Worm (Caenorhabditis elegans): ENCODE measurements around the gene srj-5.

The srj-5 gene

DNA sequence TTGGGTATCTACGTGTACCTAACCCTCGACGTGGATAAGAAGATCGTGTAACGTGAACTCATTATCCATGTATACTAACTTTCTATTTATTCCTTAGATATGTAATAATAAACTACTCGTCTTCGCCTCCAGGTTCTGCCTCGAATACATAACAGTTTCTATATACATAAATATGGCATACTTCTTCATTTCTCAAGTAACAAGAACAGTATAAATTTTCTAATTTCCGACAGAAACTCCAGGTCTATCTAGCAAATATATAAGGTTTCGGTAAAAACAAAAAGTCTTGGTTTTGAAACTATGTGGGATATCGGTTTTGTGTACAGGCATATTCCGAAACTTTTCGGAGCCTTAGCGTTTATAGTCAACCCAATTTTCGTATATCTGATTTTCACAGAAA lies 14.5 kb downstream of the srj-5 start, which contains the start of gene srj-37:
srj-37 (plus strand) TSS at position 301 of the 400 bp plus-strand sequence.
- TF ChIP-seq nhr-12 (tag; optimal IDR thresholded peaks at IDR 0.05) (no peak), pha-4 (tag; optimal IDR thresholded peaks at IDR 0.05) (no peak), nhr-76 (tag; optimal IDR thresholded peaks at IDR 0.05) (no peak), ceh-39 (tag; optimal IDR thresholded peaks at IDR 0.05) (no peak), unc-39 (tag; optimal IDR thresholded peaks at IDR 0.05) (no peak), unc-62 (GFP tag; optimal IDR thresholded peaks at IDR 0.05) (no peak), ceh-83 (GFP tag; optimal IDR thresholded peaks at IDR 0.05) (no peak), cnd-1 (tag; optimal IDR thresholded peaks at IDR 0.05) (no peak), sem-2 (GFP tag; optimal IDR thresholded peaks at IDR 0.05) (no peak), mep-1 (tag; optimal IDR thresholded peaks at IDR 0.05) (no peak)

DNA sequence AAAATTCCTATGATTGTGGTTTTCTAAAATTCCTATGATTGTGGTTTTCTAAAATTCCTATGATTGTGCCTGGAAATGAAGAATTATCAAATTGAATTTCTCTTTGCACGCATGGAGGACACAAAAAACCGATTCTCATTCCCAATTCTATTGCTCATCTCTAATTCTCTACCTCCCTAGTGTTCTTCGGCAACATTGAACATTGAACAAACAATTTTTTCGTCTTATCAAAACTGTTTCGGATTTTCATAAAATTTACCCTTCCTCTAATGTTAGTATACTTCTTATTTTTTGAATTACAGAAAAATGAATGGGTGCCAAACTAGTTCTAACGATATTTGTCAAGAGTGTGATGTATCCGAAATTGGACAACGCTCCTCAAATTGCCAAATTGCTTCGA lies 16.6 kb downstream of the srj-5 start, which contains the start of gene pals-31:
pals-31 (plus strand) TSS at position 301 of the 400 bp plus-strand sequence.
- TF ChIP-seq flh-1 (GFP tag; optimal IDR thresholded peaks at IDR 0.05) (no peak), mls-2 (tag; optimal IDR thresholded peaks at IDR 0.05) (no peak), snpc-4 (tag; optimal IDR thresholded peaks at IDR 0.05) (no peak), blmp-1 (tag; optimal IDR thresholded peaks at IDR 0.05) (no peak), ztf-11 (tag; optimal IDR thresholded peaks at IDR 0.05) (no peak), unc-120 (tag; optimal IDR thresholded peaks at IDR 0.05; ENCODE audit: poor library complexity, severe bottlenecking) (no peak), sptf-1 (tag; optimal IDR thresholded peaks at IDR 0.05) (no peak), lin-13 (tag; optimal IDR thresholded peaks at IDR 0.05) (no peak), elt-1 (tag; optimal IDR thresholded peaks at IDR 0.05; ENCODE audit: borderline replicate concordance, insufficient read depth) (no peak), bed-3 (GFP tag; optimal IDR thresholded peaks at IDR 0.05) (no peak), ceh-39 (tag; optimal IDR thresholded peaks at IDR 0.05) (no peak), cnd-1 (tag; optimal IDR thresholded peaks at IDR 0.05) (no peak), lsy-2 (tag; optimal IDR thresholded peaks at IDR 0.05) (no peak), M03D4.4 (tag; optimal IDR thresholded peaks at IDR 0.05) (no peak), unc-39 (tag; optimal IDR thresholded peaks at IDR 0.05) (no peak), lin-32 (GFP tag; optimal IDR thresholded peaks at IDR 0.05) (no peak), ham-2 (GFP tag; optimal IDR thresholded peaks at IDR 0.05) (no peak), nhr-28 (tag; optimal IDR thresholded peaks at IDR 0.05) (no peak), drap-1 (GFP tag; optimal IDR thresholded peaks at IDR 0.05) (no peak)

DNA sequence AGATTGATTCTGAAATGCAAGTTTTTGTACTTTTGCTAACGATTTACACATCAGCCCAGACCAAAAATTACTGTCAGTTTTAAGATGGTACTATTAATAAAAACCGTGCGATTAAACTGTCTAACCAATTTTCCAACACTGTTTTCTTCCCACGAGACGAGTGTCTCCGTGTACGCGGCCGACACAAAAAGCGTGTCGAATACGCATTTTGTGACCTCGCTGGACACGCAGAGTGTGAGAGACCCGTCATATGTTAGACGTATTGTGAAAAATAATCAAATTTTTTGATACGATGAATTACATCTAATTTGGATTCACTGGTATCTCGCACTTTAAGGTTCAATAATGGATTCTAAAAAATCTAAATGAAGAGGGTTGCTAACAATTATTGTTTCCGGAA lies 17.2 kb downstream of the srj-5 start:
- TF ChIP-seq nhr-12 (tag; optimal IDR thresholded peaks at IDR 0.05) = no peak
- TF ChIP-seq snpc-4 (tag; optimal IDR thresholded peaks at IDR 0.05) = no peak
- TF ChIP-seq nhr-237 (tag; optimal IDR thresholded peaks at IDR 0.05) = no peak
- no peak for TF ChIP-seq elt-3 (tag; optimal IDR thresholded peaks at IDR 0.05)
- no peak for TF ChIP-seq lsy-2 (tag; optimal IDR thresholded peaks at IDR 0.05)
- no peak for TF ChIP-seq unc-62 (GFP tag; optimal IDR thresholded peaks at IDR 0.05)

DNA sequence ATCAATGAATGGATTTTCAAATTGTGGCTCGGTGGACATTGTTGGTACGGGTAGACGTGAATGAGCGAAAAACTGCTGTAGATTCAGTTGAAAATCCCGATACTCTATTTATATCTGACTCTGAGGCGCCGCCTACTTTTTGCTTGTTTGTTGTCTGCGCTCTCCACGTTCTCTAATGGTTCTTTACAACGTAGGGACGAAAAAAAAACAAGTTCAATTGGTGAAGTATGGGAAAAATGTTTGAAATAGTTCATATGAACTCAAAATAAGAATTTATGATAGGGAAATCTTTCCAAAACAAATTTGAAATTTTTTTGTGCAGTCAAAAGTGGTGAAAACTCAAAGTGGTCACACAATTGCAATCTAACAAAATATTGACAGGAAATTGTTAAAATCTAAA lies 18.0 kb downstream of the srj-5 start, which contains the start of gene F48G7.10:
F48G7.10 (minus strand) TSS at position 101 of the 400 bp plus-strand sequence.
- TF ChIP-seq nhr-76 (tag; optimal IDR thresholded peaks at IDR 0.05) = no peak

DNA sequence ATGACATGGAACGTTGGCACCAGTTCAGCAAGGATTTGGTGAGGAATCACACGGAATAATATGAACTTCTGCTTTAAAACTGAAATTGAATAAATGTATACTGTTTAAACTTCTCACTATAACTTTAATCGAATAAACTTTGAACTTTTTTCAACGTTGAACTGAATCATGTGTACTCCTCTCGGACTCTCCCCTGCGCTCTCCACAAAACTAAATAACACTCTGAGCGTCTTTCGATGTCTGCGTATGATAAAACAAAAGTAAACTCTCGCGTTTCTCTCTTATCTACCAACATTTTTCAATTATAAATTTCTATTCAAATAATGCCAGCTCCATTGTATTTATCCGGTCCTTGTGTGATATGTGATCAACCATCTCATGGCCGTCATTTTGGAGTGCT lies 21.0 kb downstream of the srj-5 start:
- TF ChIP-seq hlh-1 (tag; optimal IDR thresholded peaks at IDR 0.05) (no peak), lsy-2 (tag; optimal IDR thresholded peaks at IDR 0.05) (no peak)

DNA sequence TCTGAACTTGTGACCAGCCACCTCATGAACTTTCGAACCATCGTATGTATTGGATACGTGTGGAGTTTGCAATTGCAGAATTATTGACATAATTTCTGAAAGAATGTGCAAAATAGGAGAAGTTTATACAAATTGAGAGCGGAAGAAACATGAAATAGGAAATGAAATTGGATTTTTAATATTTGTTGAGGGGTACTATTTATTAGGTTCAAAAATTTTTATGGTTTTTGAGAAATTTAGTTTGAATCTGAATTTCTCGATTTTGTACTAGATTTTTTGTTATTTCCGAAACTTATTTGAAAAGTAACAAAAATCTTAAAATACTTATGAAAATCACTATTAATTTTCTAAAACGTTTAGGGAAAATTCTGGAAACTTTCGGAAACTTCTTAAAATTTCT lies 24.3 kb downstream of the srj-5 start, which contains the start of gene F48G7.9:
F48G7.9 (minus strand) TSS at position 101 of the 400 bp plus-strand sequence.
- no peak for TF ChIP-seq cnd-1 (tag; optimal IDR thresholded peaks at IDR 0.05)
- TF ChIP-seq hlh-1 (tag; optimal IDR thresholded peaks at IDR 0.05) = no peak
- no peak for TF ChIP-seq ceh-83 (GFP tag; optimal IDR thresholded peaks at IDR 0.05)
- TF ChIP-seq snpc-4 (tag; optimal IDR thresholded peaks at IDR 0.05) = no peak
- no peak for TF ChIP-seq elt-3 (tag; optimal IDR thresholded peaks at IDR 0.05)
- TF ChIP-seq ceh-43 (GFP tag; optimal IDR thresholded peaks at IDR 0.05) = no peak

Data from whole organism, mixed stage, embryonic.